Fruit fly (Drosophila melanogaster) whole organism, embryonic: ENCODE results near the gene CG3348.
A peak's percentile ranks its signal among the peaks of the same experiment; 100 is the strongest.

ENCODE experiments used
- Atf3 ChIP-seq: fragments of 200-800 bp; sonication (Bioruptor generic); optimal IDR thresholded peaks from 3 replicates; lab custom pipeline; 2016; ENCODE audit warnings: missing biosample characterization, missing genetic modification characterization
- BEAF-32 ChIP-seq: fragments of 200-800 bp; sonication (Bioruptor generic); optimal IDR thresholded peaks from 3 replicates; lab custom pipeline; 2017; ENCODE audit warnings: missing biosample characterization, missing genetic modification characterization, mild to moderate bottlenecking, moderate library complexity, missing genetic modification reagents
- Bteb2 ChIP-seq: fragments of 200-800 bp; sonication (Bioruptor generic); optimal IDR thresholded peaks from 2 replicates; lab custom pipeline; 2016; ENCODE audit warnings: missing biosample characterization, missing genetic modification characterization
- CG10147 ChIP-seq: fragments of 200-800 bp; sonication (Bioruptor generic); optimal IDR thresholded peaks from 2 replicates; lab custom pipeline; 2019; ENCODE audit warnings: missing biosample characterization, mild to moderate bottlenecking, missing genetic modification characterization, moderate library complexity
- CG11247 ChIP-seq: fragments of 200-800 bp; sonication (Bioruptor generic); IDR thresholded peaks from 2 replicates; pipeline ENCODE4 v1.3.6; 2022; ENCODE audit warnings: missing biosample characterization, missing genetic modification characterization
- CG11723 ChIP-seq: fragments of 200-800 bp; sonication (Bioruptor generic); optimal IDR thresholded peaks from 2 replicates; lab custom pipeline; 2017; ENCODE audit warnings: missing biosample characterization, mild to moderate bottlenecking, missing genetic modification characterization
- CG12769 ChIP-seq: fragments of 200-800 bp; sonication (Bioruptor generic); optimal IDR thresholded peaks from 2 replicates; lab custom pipeline; 2019; ENCODE audit warnings: missing biosample characterization, mild to moderate bottlenecking, missing genetic modification characterization, moderate library complexity
- CG14860 ChIP-seq: fragments of 200-800 bp; sonication (Bioruptor generic); IDR thresholded peaks from 3 replicates; pipeline ENCODE4 v1.3.6; 2022; ENCODE audit warnings: missing biosample characterization, missing genetic modification characterization; ENCODE audit not compliant: partially characterized antibody
- CG17568 ChIP-seq: fragments of 200-800 bp; sonication (Bioruptor generic); optimal IDR thresholded peaks from 2 replicates; lab custom pipeline; 2018; ENCODE audit warnings: missing biosample characterization, mild to moderate bottlenecking, missing genetic modification characterization, moderate library complexity
- CG2116 ChIP-seq: fragments of 200-800 bp; sonication (Bioruptor generic); optimal IDR thresholded peaks from 3 replicates; lab custom pipeline; 2018; ENCODE audit warnings: missing biosample characterization, mild to moderate bottlenecking, missing genetic modification characterization
- CG2120 ChIP-seq: fragments of 200-800 bp; sonication (Bioruptor generic); optimal IDR thresholded peaks from 3 replicates; lab custom pipeline; 2016; ENCODE audit warnings: missing biosample characterization, missing genetic modification characterization
- CG2129 ChIP-seq: fragments of 200-800 bp; sonication (Bioruptor generic); IDR thresholded peaks from 2 replicates; pipeline ENCODE4 v1.3.6; 2022; ENCODE audit warnings: missing biosample characterization, missing genetic modification characterization; ENCODE audit not compliant: partially characterized antibody
- CG2889 ChIP-seq: fragments of 200-800 bp; sonication (Bioruptor generic); IDR thresholded peaks from 3 replicates; pipeline ENCODE4 v1.3.6; 2022; ENCODE audit warnings: missing biosample characterization, missing genetic modification characterization
- CG30431 ChIP-seq: fragments of 200-800 bp; sonication (Bioruptor generic); optimal IDR thresholded peaks from 2 replicates; lab custom pipeline; 2017; ENCODE audit warnings: missing biosample characterization, missing genetic modification characterization
- CG34422 ChIP-seq: fragments of 200-800 bp; sonication (Bioruptor generic); IDR thresholded peaks from 3 replicates; pipeline ENCODE4 v1.3.6; 2022; ENCODE audit warnings: missing biosample characterization, missing genetic modification characterization
- CG4282 ChIP-seq: fragments of 200-800 bp; sonication (Bioruptor generic); optimal IDR thresholded peaks from 2 replicates; lab custom pipeline; 2016; ENCODE audit warnings: missing biosample characterization, missing genetic modification characterization
- CG4730 ChIP-seq: fragments of 200-800 bp; sonication (Bioruptor generic); IDR thresholded peaks from 2 replicates; pipeline ENCODE4 v1.3.6; 2022; ENCODE audit warnings: missing biosample characterization, missing genetic modification characterization
- CG4820 ChIP-seq: fragments of 200-800 bp; sonication (Bioruptor generic); optimal IDR thresholded peaks from 3 replicates; lab custom pipeline; 2016; ENCODE audit warnings: missing biosample characterization, missing genetic modification characterization
- CG7928 ChIP-seq: fragments of 200-800 bp; sonication (Bioruptor generic); optimal IDR thresholded peaks from 2 replicates; lab custom pipeline; 2017; ENCODE audit warnings: missing biosample characterization, mild to moderate bottlenecking, missing genetic modification characterization
- CG9609 ChIP-seq: fragments of 200-800 bp; sonication (Bioruptor generic); optimal IDR thresholded peaks from 3 replicates; lab custom pipeline; 2016; ENCODE audit warnings: missing biosample characterization, missing genetic modification characterization
- CG9727 ChIP-seq: fragments of 200-800 bp; sonication (Bioruptor generic); optimal IDR thresholded peaks from 3 replicates; lab custom pipeline; 2017; ENCODE audit warnings: missing biosample characterization, mild to moderate bottlenecking, missing genetic modification characterization
- CrebB ChIP-seq: fragments of 200-800 bp; sonication (Bioruptor generic); optimal IDR thresholded peaks from 3 replicates; lab custom pipeline; 2018; ENCODE audit warnings: missing biosample characterization, mild to moderate bottlenecking, missing genetic modification characterization
- Dip3 ChIP-seq: fragments of 200-800 bp; sonication (Bioruptor generic); optimal IDR thresholded peaks from 3 replicates; lab custom pipeline; 2016; ENCODE audit warnings: missing biosample characterization, missing genetic modification characterization
- Dll ChIP-seq: fragments of 200-800 bp; sonication (Bioruptor generic); IDR thresholded peaks from 4 replicates; pipeline ENCODE4 v1.3.6; 2022; ENCODE audit warnings: missing biosample characterization, missing genetic modification characterization; ENCODE audit not compliant: partially characterized antibody
- E2f1 ChIP-seq: fragments of 200-800 bp; sonication (Bioruptor generic); IDR thresholded peaks from 2 replicates; pipeline ENCODE4 v1.3.6; 2022; ENCODE audit warnings: missing biosample characterization, missing genetic modification characterization
- E2f2 ChIP-seq: fragments of 200-800 bp; sonication (Bioruptor generic); IDR thresholded peaks from 2 replicates; pipeline ENCODE4 v1.3.6; 2022; ENCODE audit warnings: missing biosample characterization, missing genetic modification characterization
- HLH4C ChIP-seq: fragments of 200-800 bp; sonication (Bioruptor generic); IDR thresholded peaks from 3 replicates; pipeline ENCODE4 v1.3.6; 2022; ENCODE audit warnings: missing biosample characterization, missing genetic modification characterization; ENCODE audit not compliant: partially characterized antibody
- HmgZ ChIP-seq: fragments of 200-800 bp; sonication (Bioruptor generic); optimal IDR thresholded peaks from 2 replicates; lab custom pipeline; 2018; ENCODE audit warnings: missing biosample characterization, mild to moderate bottlenecking, missing genetic modification characterization
- MESR4 ChIP-seq: fragments of 200-800 bp; sonication (Bioruptor generic); optimal IDR thresholded peaks from 2 replicates; lab custom pipeline; 2018; ENCODE audit warnings: missing biosample characterization, mild to moderate bottlenecking, missing genetic modification characterization, moderate library complexity
- Med ChIP-seq: fragments of 200-800 bp; sonication (Bioruptor generic); peaks from one replicate; lab custom pipeline; 2016; ENCODE audit warnings: missing biosample characterization, missing genetic modification characterization, mild to moderate bottlenecking, inconsistent platforms, moderate library complexity
- NK7.1 ChIP-seq: fragments of 200-800 bp; sonication (Bioruptor generic); optimal IDR thresholded peaks from 3 replicates; lab custom pipeline; 2016; ENCODE audit warnings: missing biosample characterization, missing genetic modification characterization
- Scr ChIP-seq: fragments of 200-800 bp; sonication (Bioruptor generic); IDR thresholded peaks from 2 replicates; pipeline ENCODE4 v1.3.6; 2022; ENCODE audit warnings: missing biosample characterization, missing genetic modification characterization; ENCODE audit not compliant: partially characterized antibody
- al ChIP-seq: fragments of 200-800 bp; sonication (Bioruptor generic); IDR thresholded peaks from 2 replicates; pipeline ENCODE4 v1.3.6; 2022; ENCODE audit warnings: missing biosample characterization, missing genetic modification characterization
- bbx ChIP-seq: fragments of 200-800 bp; sonication (Bioruptor generic); IDR thresholded peaks from 2 replicates; pipeline ENCODE4 v1.3.6; 2022; ENCODE audit warnings: missing biosample characterization, missing genetic modification characterization; ENCODE audit not compliant: partially characterized antibody
- cad ChIP-seq: fragments of >200 bp; optimal IDR thresholded peaks from 2 replicates; lab custom pipeline; 2017; ENCODE audit warnings: missing biosample characterization, missing genetic modification characterization
- cas ChIP-seq: fragments of 200-800 bp; sonication (Bioruptor generic); IDR thresholded peaks from 2 replicates; pipeline ENCODE4 v1.3.6; 2022; ENCODE audit warnings: missing biosample characterization, missing genetic modification characterization
- chm ChIP-seq: fragments of 200-800 bp; sonication (Bioruptor generic); IDR thresholded peaks from 2 replicates; pipeline ENCODE4 v1.3.6; 2022; ENCODE audit warnings: missing biosample characterization, missing genetic modification characterization
- crc ChIP-seq: fragments of 200-800 bp; sonication (Bioruptor generic); optimal IDR thresholded peaks from 2 replicates; lab custom pipeline; 2016; ENCODE audit warnings: missing biosample characterization, missing genetic modification characterization
- croc ChIP-seq: fragments of 200-800 bp; sonication (Bioruptor generic); conservative IDR thresholded peaks from 3 replicates; pipeline ENCODE4 v1.3.6; 2022; ENCODE audit warnings: missing biosample characterization, missing genetic modification characterization
- crol ChIP-seq: fragments of 200-800 bp; sonication (Bioruptor generic); IDR thresholded peaks from 2 replicates; pipeline ENCODE4 v1.3.6; 2022; ENCODE audit warnings: missing biosample characterization, missing genetic modification characterization
- dm ChIP-seq: fragments of 200-800 bp; sonication (Bioruptor generic); optimal IDR thresholded peaks from 3 replicates; lab custom pipeline; 2016; ENCODE audit warnings: missing biosample characterization, missing genetic modification characterization
- fu2 ChIP-seq: fragments of 200-800 bp; sonication (Bioruptor generic); optimal IDR thresholded peaks from 2 replicates; lab custom pipeline; 2016; ENCODE audit warnings: missing biosample characterization, missing genetic modification characterization
- grau ChIP-seq: fragments of 200-800 bp; optimal IDR thresholded peaks from 3 replicates; lab custom pipeline; 2019; ENCODE audit warnings: missing biosample characterization, mild to moderate bottlenecking, missing genetic modification characterization, moderate library complexity
- hkb ChIP-seq, 2 experiments: fragments of 200-800 bp in 1 of 2; fragments of >200 bp in 1 of 2; sonication (Bioruptor generic) in 1 of 2; IDR thresholded peaks in 1 of 2; optimal IDR thresholded peaks in 1 of 2; 2 replicates each; pipeline versions ENCODE4 v1.3.6 to Lab custom; 2017 to 2022; ENCODE audit warnings: missing biosample characterization in 1 of 2, missing genetic modification characterization in 1 of 2
- lmd ChIP-seq: fragments of 200-800 bp; sonication (Bioruptor generic); IDR thresholded peaks from 2 replicates; pipeline ENCODE4 v1.3.6; 2022; ENCODE audit warnings: missing biosample characterization, missing genetic modification characterization
- maf-S ChIP-seq: fragments of 200-800 bp; sonication (Bioruptor generic); optimal IDR thresholded peaks from 2 replicates; lab custom pipeline; 2016; ENCODE audit warnings: missing biosample characterization, missing genetic modification characterization
- nerfin-1 ChIP-seq: fragments of 200-800 bp; sonication (Bioruptor generic); optimal IDR thresholded peaks from 3 replicates; lab custom pipeline; 2019; ENCODE audit warnings: missing biosample characterization, mild to moderate bottlenecking, missing genetic modification characterization, moderate library complexity
- pzg ChIP-seq: fragments of 200-800 bp; sonication (Bioruptor generic); optimal IDR thresholded peaks from 3 replicates; lab custom pipeline; 2018; ENCODE audit warnings: missing biosample characterization, mild to moderate bottlenecking, missing genetic modification characterization, moderate library complexity
- sr ChIP-seq: fragments of 200-800 bp; sonication (Bioruptor generic); IDR thresholded peaks from 3 replicates; pipeline ENCODE4 v1.3.6; 2022; ENCODE audit warnings: missing biosample characterization, missing genetic modification characterization
- tup ChIP-seq: fragments of 200-800 bp; sonication (Bioruptor generic); optimal IDR thresholded peaks from 2 replicates; lab custom pipeline; 2016; ENCODE audit warnings: missing biosample characterization, mild to moderate bottlenecking, missing genetic modification characterization, moderate library complexity
- wdn ChIP-seq: fragments of 200-800 bp; sonication (Bioruptor generic); IDR thresholded peaks from 2 replicates; pipeline ENCODE4 v1.3.6; 2022; ENCODE audit warnings: missing biosample characterization, missing genetic modification characterization

Gene CG3348

DNA sequence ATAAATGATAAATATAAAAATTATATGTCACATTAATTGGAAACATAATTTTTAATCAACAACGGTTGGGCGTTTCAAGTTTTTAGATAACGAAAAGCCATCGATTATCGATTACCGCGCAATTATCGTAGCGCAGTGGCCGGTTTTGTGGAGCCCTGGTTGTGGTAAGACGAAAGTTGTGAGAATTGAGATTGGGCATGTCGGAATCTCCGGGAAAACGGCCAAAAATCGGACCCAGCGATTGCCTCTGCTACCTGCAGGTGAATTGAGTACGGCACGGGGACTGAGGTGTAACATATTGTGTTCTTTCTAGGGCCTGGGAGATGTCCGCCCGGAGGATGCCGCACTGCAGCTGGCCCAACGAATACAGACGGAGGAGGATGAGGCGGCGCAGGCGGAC is 8.4 kb downstream of the CG3348 start, which contains the start of gene CG3368 (continued):
- TF ChIP-seq sr (GFP tag; lab: Robert Waterston, UW) (no peak), pzg (GFP tag; lab: Kevin White, UChicago) (peak; percentile 49), CG11247 (GFP tag; lab: Robert Waterston, UW) (no peak), CG30431 (GFP tag; lab: Kevin White, UChicago) (no peak), Med (GFP tag; lab: Kevin White, UChicago) (peak; percentile 61), CG9609 (GFP tag; lab: Kevin White, UChicago) (no peak), CG10147 (GFP tag; lab: Kevin White, UChicago) (no peak), Dip3 (GFP tag; lab: Kevin White, UChicago) (no peak), Bteb2 (no peak), NK7.1 (GFP tag; lab: Kevin White, UChicago) (no peak), CrebB (tag; lab: Kevin White, UChicago) (no peak), chm (no peak), tup (GFP tag; lab: Kevin White, UChicago) (no peak), CG34422 (peak; percentile 30; the same call in 1 of the 3 replicates), Dll (GFP tag; lab: Robert Waterston, UW) (peak; percentile 65), CG2889 (GFP tag; lab: Robert Waterston, UW) (no peak), nerfin-1 (no peak), CG9727 (GFP tag; lab: Kevin White, UChicago) (no peak), al (GFP tag; lab: Robert Waterston, UW) (no peak), hkb (optimal IDR thresholded peaks at IDR 0.05; lab: Kevin White, UChicago) (no peak), hkb (GFP tag; IDR thresholded peaks at IDR 0.05; lab: Robert Waterston, UW) (no peak), CG17568 (GFP tag; lab: Kevin White, UChicago) (no peak), CG4282 (GFP tag; lab: Kevin White, UChicago) (no peak), CG2116 (GFP tag; lab: Kevin White, UChicago) (peak; percentile 52), grau (no peak), Scr (GFP tag; lab: Robert Waterston, UW) (peak; percentile 71), CG12769 (no peak), croc (GFP tag; lab: Robert Waterston, UW) (no peak), CG11723 (no peak), E2f1 (GFP tag; lab: Robert Waterston, UW) (no peak), CG7928 (peak; percentile 93), CG2129 (GFP tag; lab: Robert Waterston, UW) (no peak), MESR4 (GFP tag; lab: Kevin White, UChicago) (peak; percentile 55), maf-S (GFP tag; lab: Kevin White, UChicago) (no peak), dm (GFP tag; lab: Kevin White, UChicago) (peak; percentile 21), CG14860 (GFP tag; lab: Robert Waterston, UW) (peak; percentile 74), BEAF-32 (GFP tag; lab: Kevin White, UChicago) (peak; percentile 45), CG4820 (GFP tag; lab: Kevin White, UChicago) (no peak), cad (GFP tag; lab: Kevin White, UChicago) (no peak), CG2120 (GFP tag; lab: Kevin White, UChicago) (no peak), crc (GFP tag; lab: Kevin White, UChicago) (no peak), HLH4C (GFP tag; lab: Robert Waterston, UW) (peak; percentile 86), cas (GFP tag; lab: Robert Waterston, UW) (no peak), fu2 (GFP tag; lab: Kevin White, UChicago) (no peak), crol (GFP tag; lab: Robert Waterston, UW) (0 out of 2 replicates have a peak, but pooled peaks have one; percentile 16), Atf3 (GFP tag; lab: Kevin White, UChicago) (no peak), CG4730 (GFP tag; lab: Robert Waterston, UW) (no peak), bbx (GFP tag; lab: Robert Waterston, UW) (peak; percentile 70), wdn (no peak), HmgZ (tag; lab: Kevin White, UChicago) (no peak), lmd (GFP tag; lab: Robert Waterston, UW) (no peak), E2f2 (GFP tag; lab: Robert Waterston, UW) (peak; percentile 66)
